Worm (Caenorhabditis elegans): ENCODE measurements around the gene T04C12.8.

T04C12.8 gene

ce11 chrV:11069277-11069676, at the start of gene T04C12.8:
Gene T04C12.8, minus strand, starts transcription at chrV:11069358.
- TF ChIP-seq mdl-1 (tag; optimal IDR thresholded peaks at IDR 0.05) (peak in 1 of 2 experiments; percentile 33), nhr-237 (tag; optimal IDR thresholded peaks at IDR 0.05) (no peak), nhr-25 (tag; optimal IDR thresholded peaks at IDR 0.05) (peak; percentile 13), lsy-2 (tag; optimal IDR thresholded peaks at IDR 0.05) (peak in 1 of 2 experiments; percentile 46), sma-3 (GFP tag; optimal IDR thresholded peaks at IDR 0.05) (peak; percentile 11), lin-39 (tag; optimal IDR thresholded peaks at IDR 0.05) (no peak), nhr-21 (tag; optimal IDR thresholded peaks at IDR 0.05) (peak; percentile 5), peb-1 (tag; optimal IDR thresholded peaks at IDR 0.05) (no peak), ZK546.5 (tag; optimal IDR thresholded peaks at IDR 0.05) (no peak), F13H6.1 (tag; optimal IDR thresholded peaks at IDR 0.05) (peak; percentile 31), fos-1 (tag; optimal IDR thresholded peaks at IDR 0.05) (peak; percentile 86), nhr-11 (tag; optimal IDR thresholded peaks at IDR 0.05) (no peak), sma-9 (GFP tag; optimal IDR thresholded peaks at IDR 0.05) (peak; percentile 51), sma-9 (tag; optimal IDR thresholded peaks at IDR 0.05) (no peak), crh-2 (tag; optimal IDR thresholded peaks at IDR 0.05) (peak; percentile 62), gmeb-1 (tag; optimal IDR thresholded peaks at IDR 0.05) (peak; percentile 18), skn-1 (tag; optimal IDR thresholded peaks at IDR 0.05) (peak; percentile 78), egl-27 (tag; optimal IDR thresholded peaks at IDR 0.05) (peak; percentile 15)

ce11 chrV:11118179-11118725, 49.1 kb upstream of the T04C12.8 start:
- TF ChIP-seq nhr-25 (tag; optimal IDR thresholded peaks at IDR 0.05), result no peak
- peak; percentile 77 for TF ChIP-seq ama-1 (optimal IDR thresholded peaks at IDR 0.05)
- peak; percentile 30 for TF ChIP-seq ztf-4 (tag; optimal IDR thresholded peaks at IDR 0.05)
- TF ChIP-seq Y55F3AM.14 (GFP tag; optimal IDR thresholded peaks at IDR 0.05), result no peak
- peak; percentile 28 for TF ChIP-seq sma-3 (GFP tag; optimal IDR thresholded peaks at IDR 0.05)
- TF ChIP-seq sma-9 (GFP tag; optimal IDR thresholded peaks at IDR 0.05), result peak; percentile 12
- no peak for TF ChIP-seq sma-9 (tag; optimal IDR thresholded peaks at IDR 0.05)
- no peak for TF ChIP-seq gmeb-1 (tag; optimal IDR thresholded peaks at IDR 0.05)
- TF ChIP-seq mbf-1 (tag; optimal IDR thresholded peaks at IDR 0.05), result no peak
- no peak for TF ChIP-seq elt-1 (tag; optimal IDR thresholded peaks at IDR 0.05)
- no peak for TF ChIP-seq skn-1 (tag; optimal IDR thresholded peaks at IDR 0.05)
- no peak for TF ChIP-seq egl-27 (tag; optimal IDR thresholded peaks at IDR 0.05)
- no peak for TF ChIP-seq crh-2 (tag; optimal IDR thresholded peaks at IDR 0.05)
- no peak for TF ChIP-seq nhr-237 (tag; optimal IDR thresholded peaks at IDR 0.05)
- no peak for TF ChIP-seq C34F6.9 (tag; optimal IDR thresholded peaks at IDR 0.05)
- TF ChIP-seq zag-1 (tag; optimal IDR thresholded peaks at IDR 0.05), result no peak
- no peak for TF ChIP-seq nhr-23 (tag; optimal IDR thresholded peaks at IDR 0.05)
- TF ChIP-seq blmp-1 (tag; optimal IDR thresholded peaks at IDR 0.05; ENCODE audit: insufficient read depth), result no peak
- peak in 1 of 2 experiments; percentile 48 for TF ChIP-seq lsy-2 (tag; optimal IDR thresholded peaks at IDR 0.05)
- TF ChIP-seq nhr-77 (tag; optimal IDR thresholded peaks at IDR 0.05), result no peak
- no peak for TF ChIP-seq nhr-10 (tag; optimal IDR thresholded peaks at IDR 0.05)
- no peak for TF ChIP-seq R02D3.7 (tag; optimal IDR thresholded peaks at IDR 0.05)
- TF ChIP-seq lin-11 (tag; optimal IDR thresholded peaks at IDR 0.05), result no peak
- TF ChIP-seq sem-4 (tag; optimal IDR thresholded peaks at IDR 0.05), result no peak
- TF ChIP-seq nhr-129 (tag; optimal IDR thresholded peaks at IDR 0.05), result peak; percentile 6
- TF ChIP-seq snpc-4 (tag; optimal IDR thresholded peaks at IDR 0.05), result no peak
- no peak for TF ChIP-seq ZK546.5 (tag; optimal IDR thresholded peaks at IDR 0.05)
- TF ChIP-seq nhr-11 (tag; optimal IDR thresholded peaks at IDR 0.05), result no peak
- TF ChIP-seq mdl-1 (tag; optimal IDR thresholded peaks at IDR 0.05), result no peak
- TF ChIP-seq ceh-82 (tag; optimal IDR thresholded peaks at IDR 0.05), result no peak
- TF ChIP-seq nhr-21 (tag; optimal IDR thresholded peaks at IDR 0.05), result no peak
- no peak for TF ChIP-seq elt-3 (tag; optimal IDR thresholded peaks at IDR 0.05)
- no peak for TF ChIP-seq ceh-16 (tag; optimal IDR thresholded peaks at IDR 0.05)
- TF ChIP-seq unc-55 (GFP tag; optimal IDR thresholded peaks at IDR 0.05), result no peak
- TF ChIP-seq unc-39 (tag; optimal IDR thresholded peaks at IDR 0.05), result no peak
- no peak for TF ChIP-seq nhr-12 (tag; optimal IDR thresholded peaks at IDR 0.05)
- TF ChIP-seq lin-13 (GFP tag; optimal IDR thresholded peaks at IDR 0.05), result no peak
- no peak for TF ChIP-seq unc-62 (GFP tag; optimal IDR thresholded peaks at IDR 0.05)
- no peak for TF ChIP-seq alr-1 (tag; optimal IDR thresholded peaks at IDR 0.05)
- no peak for TF ChIP-seq aly-2 (tag; optimal IDR thresholded peaks at IDR 0.05)
- TF ChIP-seq ztf-11 (tag; optimal IDR thresholded peaks at IDR 0.05), result no peak
- TF ChIP-seq peb-1 (tag; optimal IDR thresholded peaks at IDR 0.05), result no peak
- no peak for TF ChIP-seq mab-5 (tag; optimal IDR thresholded peaks at IDR 0.05)
- no peak for TF ChIP-seq fos-1 (tag; optimal IDR thresholded peaks at IDR 0.05)
- no peak for TF ChIP-seq ztf-1 (GFP tag; conservative IDR thresholded peaks at IDR 0.05)
- no peak for TF ChIP-seq dmd-4 (tag; optimal IDR thresholded peaks at IDR 0.05)
- TF ChIP-seq nhr-6 (tag; optimal IDR thresholded peaks at IDR 0.05), result no peak
- TF ChIP-seq F13H6.1 (tag; optimal IDR thresholded peaks at IDR 0.05), result no peak
- TF ChIP-seq lin-39 (tag; optimal IDR thresholded peaks at IDR 0.05), result no peak

Measured in whole organism, L2 larva.